Worm (Caenorhabditis elegans): ENCODE measurements around the gene sssh-1.

sssh-1 gene

ce11 chrX:14841030-14841429 is 34.7 kb upstream of the sssh-1 start:
- TF ChIP-seq F33H1.4 (GFP tag; IDR thresholded peaks at IDR 0.05) (no peak), chd-7 (tag; optimal IDR thresholded peaks at IDR 0.05) (peak; percentile 53), ceh-58 (GFP tag; IDR thresholded peaks at IDR 0.05) (no peak), efl-1 (GFP tag; optimal IDR thresholded peaks at IDR 0.05) (peak; percentile 15), Y53G8AR.9 (GFP tag; conservative IDR thresholded peaks at IDR 0.05) (0 out of 2 replicates have a peak, but pooled peaks have one; percentile 33), cebp-1 (GFP tag; IDR thresholded peaks at IDR 0.05) (no peak), cebp-1 (tag; optimal IDR thresholded peaks at IDR 0.05) (peak; percentile 81), ets-4 (GFP tag; optimal IDR thresholded peaks at IDR 0.05) (no peak), ekl-4 (GFP tag; IDR thresholded peaks at IDR 0.05) (no peak), tbp1 (GFP tag; optimal IDR thresholded peaks at IDR 0.05) (peak; percentile 57), B0035.1 (tag; optimal IDR thresholded peaks at IDR 0.05) (no peak), hmg-1.2 (GFP tag; IDR thresholded peaks at IDR 0.05) (peak; percentile 82), F22D6.2 (tag; optimal IDR thresholded peaks at IDR 0.05) (no peak), mel-28 (tag; optimal IDR thresholded peaks at IDR 0.05; ENCODE audit: borderline replicate concordance) (no peak), unc-130 (GFP tag; optimal IDR thresholded peaks at IDR 0.05) (no peak), zfh-2 (GFP tag; conservative IDR thresholded peaks at IDR 0.05) (peak; percentile 96), egrh-3 (GFP tag; IDR thresholded peaks at IDR 0.05) (no peak; the same call in 1 of the 2 replicates), dox-1 (GFP tag; IDR thresholded peaks at IDR 0.05) (peak; percentile 77; the same call in 1 of the 2 replicates), ztf-22 (GFP tag; optimal IDR thresholded peaks at IDR 0.05) (no peak), athp-1 (tag; optimal IDR thresholded peaks at IDR 0.05) (no peak), him-1 (tag; optimal IDR thresholded peaks at IDR 0.05) (no peak), fkh-3 (tag; optimal IDR thresholded peaks at IDR 0.05) (no peak), gei-17 (GFP tag; optimal IDR thresholded peaks at IDR 0.05) (peak; percentile 20), F23B12.7 (tag; optimal IDR thresholded peaks at IDR 0.05; ENCODE audit: insufficient read depth) (peak; percentile 33), Y79H2A.3 (GFP tag; conservative IDR thresholded peaks at IDR 0.05) (no peak), nhr-179 (tag; optimal IDR thresholded peaks at IDR 0.05) (no peak), Y67H2A.10 (GFP tag; conservative IDR thresholded peaks at IDR 0.05) (no peak), egl-44 (GFP tag; IDR thresholded peaks at IDR 0.05) (no peak), snpc-3.4 (tag; optimal IDR thresholded peaks at IDR 0.05) (no peak), dpl-1 (GFP tag; optimal IDR thresholded peaks at IDR 0.05) (peak; percentile 19), repo-1 (tag; optimal IDR thresholded peaks at IDR 0.05) (no peak), snpc-1.1 (tag; optimal IDR thresholded peaks at IDR 0.05; ENCODE audit: insufficient read depth) (no peak), aptf-3 (GFP tag; IDR thresholded peaks at IDR 0.05) (no peak), madf-8 (GFP tag; conservative IDR thresholded peaks at IDR 0.05) (no peak), ztf-26 (tag; optimal IDR thresholded peaks at IDR 0.05) (peak; percentile 57), hsf-1 (GFP tag; IDR thresholded peaks at IDR 0.05) (no peak), C06A6.2 (GFP tag; conservative IDR thresholded peaks at IDR 0.05) (peak; percentile 52; the same call in 1 of the 2 replicates), T07F8.4 (tag; optimal IDR thresholded peaks at IDR 0.05) (no peak), zim-3 (tag; optimal IDR thresholded peaks at IDR 0.05) (no peak), lsy-27 (tag; optimal IDR thresholded peaks at IDR 0.05; ENCODE audit: borderline replicate concordance, insufficient read depth) (no peak), lag-1 (GFP tag; IDR thresholded peaks at IDR 0.05) (no peak), nfyb-1 (GFP tag; IDR thresholded peaks at IDR 0.05) (peak; percentile 69; the same call in 1 of the 2 replicates), ceh-40 (GFP tag; IDR thresholded peaks at IDR 0.05) (no peak), somi-1 (GFP tag; optimal IDR thresholded peaks at IDR 0.05) (peak; percentile 81), F10E7.11 (tag; optimal IDR thresholded peaks at IDR 0.05) (no peak), ztf-25 (GFP tag; IDR thresholded peaks at IDR 0.05) (no peak), sptf-2 (GFP tag; optimal IDR thresholded peaks at IDR 0.05) (no peak), dpff-1 (tag; optimal IDR thresholded peaks at IDR 0.05) (no peak), madf-3 (GFP tag; IDR thresholded peaks at IDR 0.05) (no peak)
